Fruit fly (Drosophila melanogaster) whole organism, pupa: ENCODE data around the gene CG31793.

Experiments
- CG10348 ChIP-seq: fragments of 200-800 bp; sonication (Bioruptor generic); IDR thresholded peaks from 2 replicates; pipeline ENCODE4 v1.3.6; 2022; ENCODE audit warnings: missing biosample characterization, missing genetic modification characterization
- CG12605 ChIP-seq: fragments of 200-800 bp; sonication (Bioruptor generic); IDR thresholded peaks from 2 replicates; pipeline ENCODE4 v1.3.6; 2022; ENCODE audit warnings: missing biosample characterization, missing genetic modification characterization
- CG13204 ChIP-seq: fragments of 200-800 bp; sonication (Bioruptor generic); optimal IDR thresholded peaks from 2 replicates; lab custom pipeline; 2018; ENCODE audit warnings: missing biosample characterization, mild to moderate bottlenecking, missing genetic modification characterization, moderate library complexity
- CG14655 ChIP-seq: fragments of 200-800 bp; sonication (Bioruptor generic); optimal IDR thresholded peaks from 3 replicates; lab custom pipeline; 2017; ENCODE audit warnings: mild to moderate bottlenecking, missing biosample characterization, missing genetic modification reagents, missing genetic modification characterization
- CG15710 ChIP-seq: fragments of 200-800 bp; sonication (Bioruptor generic); optimal IDR thresholded peaks from 2 replicates; lab custom pipeline; 2018; ENCODE audit warnings: missing biosample characterization, mild to moderate bottlenecking, missing genetic modification characterization, moderate library complexity
- CG17806 ChIP-seq: fragments of 200-800 bp; sonication (Bioruptor generic); optimal IDR thresholded peaks from 2 replicates; lab custom pipeline; 2018; ENCODE audit warnings: missing biosample characterization, mild to moderate bottlenecking, missing genetic modification characterization, moderate library complexity
- CG32121 ChIP-seq: fragments of 200-800 bp; sonication (Bioruptor generic); IDR thresholded peaks from 2 replicates; pipeline ENCODE4 v1.3.6; 2022; ENCODE audit warnings: missing biosample characterization, missing genetic modification characterization
- CG34367 ChIP-seq: fragments of 200-800 bp; sonication (Bioruptor generic); optimal IDR thresholded peaks from 2 replicates; lab custom pipeline; 2018; ENCODE audit warnings: missing biosample characterization, mild to moderate bottlenecking, missing genetic modification characterization
- CG4496 ChIP-seq: fragments of 200-800 bp; sonication (Bioruptor generic); IDR thresholded peaks from 3 replicates; pipeline ENCODE4 v1.3.6; 2022; ENCODE audit warnings: missing biosample characterization, missing genetic modification characterization
- CG8159 ChIP-seq: fragments of 200-800 bp; sonication (Bioruptor generic); optimal IDR thresholded peaks from 3 replicates; lab custom pipeline; 2018; ENCODE audit warnings: missing biosample characterization, mild to moderate bottlenecking, missing genetic modification characterization, moderate library complexity
- CG8301 ChIP-seq: fragments of 200-800 bp; sonication (Bioruptor generic); optimal IDR thresholded peaks from 2 replicates; lab custom pipeline; 2018; ENCODE audit warnings: missing biosample characterization, mild to moderate bottlenecking, missing genetic modification characterization
- CG9948 ChIP-seq: fragments of 200-800 bp; sonication (Bioruptor generic); optimal IDR thresholded peaks from 2 replicates; lab custom pipeline; 2018; ENCODE audit warnings: missing biosample characterization, mild to moderate bottlenecking, missing genetic modification characterization, moderate library complexity
- D1 ChIP-seq: fragments of 200-800 bp; sonication (Bioruptor generic); optimal IDR thresholded peaks from 2 replicates; lab custom pipeline; 2018; ENCODE audit warnings: missing biosample characterization, mild to moderate bottlenecking, missing genetic modification characterization, moderate library complexity
- EcR ChIP-seq: fragments of 200-800 bp; sonication (Bioruptor generic); optimal IDR thresholded peaks from 3 replicates; lab custom pipeline; 2019; ENCODE audit warnings: missing biosample characterization, missing genetic modification characterization, mild to moderate bottlenecking, moderate library complexity, missing genetic modification reagents
- Ets98B ChIP-seq: fragments of 200-800 bp; sonication (Bioruptor generic); IDR thresholded peaks from 2 replicates; pipeline ENCODE4 v1.3.6; 2022; ENCODE audit warnings: missing biosample characterization, missing genetic modification characterization
- Pif1A ChIP-seq: fragments of 200-800 bp; sonication (Bioruptor generic); optimal IDR thresholded peaks from 3 replicates; lab custom pipeline; 2016; ENCODE audit warnings: missing biosample characterization, missing genetic modification characterization
- Pif1B ChIP-seq: fragments of 200-800 bp; sonication (Bioruptor generic); optimal IDR thresholded peaks from 3 replicates; lab custom pipeline; 2016; ENCODE audit warnings: missing biosample characterization, missing genetic modification characterization
- Snoo ChIP-seq: fragments of 200-800 bp; sonication (Bioruptor generic); optimal IDR thresholded peaks from 3 replicates; lab custom pipeline; 2017; ENCODE audit warnings: missing biosample characterization, mild to moderate bottlenecking, missing genetic modification characterization, inconsistent platforms
- fd96Ca ChIP-seq: fragments of 200-800 bp; sonication (Bioruptor generic); IDR thresholded peaks from 3 replicates; pipeline ENCODE4 v1.3.6; 2022; ENCODE audit warnings: missing biosample characterization, missing genetic modification characterization
- gl ChIP-seq: fragments of 200-800 bp; sonication (Bioruptor generic); optimal IDR thresholded peaks from 2 replicates; lab custom pipeline; 2018; ENCODE audit warnings: missing biosample characterization, mild to moderate bottlenecking, missing genetic modification characterization
- rn ChIP-seq: fragments of 200-800 bp; sonication (Bioruptor generic); IDR thresholded peaks from 2 replicates; pipeline ENCODE4 v1.3.6; 2022; ENCODE audit warnings: missing biosample characterization, missing genetic modification characterization

Gene CG31793

dm6 chr2L:18990720-18991119 lies 12.4 kb upstream of the CG31793 start, which contains the start of gene CG15169:
CG15169 (plus strand) TSS chr2L:18991020.
- peak; percentile 17 for TF ChIP-seq EcR (GFP tag; lab: Kevin White, UChicago)
- no peak for TF ChIP-seq CG32121 (GFP tag; lab: Robert Waterston, UW)
- no peak for TF ChIP-seq Snoo (tag; lab: Kevin White, UChicago)
- TF ChIP-seq CG13204, result no peak

- TF ChIP-seq CG14655 (GFP tag; lab: Kevin White, UChicago) (no peak), Snoo (tag; lab: Kevin White, UChicago) (no peak), CG34367 (tag; lab: Kevin White, UChicago) (no peak), Pif1A (GFP tag; lab: Kevin White, UChicago) (no peak), CG9948 (no peak), CG15710 (no peak)
Observed at dm6 chr2L:18992196-18992595, 11.0 kb upstream of the CG31793 start, which contains the start of gene CG46465. CG46465 (plus strand) TSS chr2L:18992496.

dm6 chr2L:18995660-18996417 lies 7.3 kb upstream of the CG31793 start, which contains the start of gene CG10650:
CG10650 (minus strand) TSS chr2L:18995934.
- TF ChIP-seq CG12605 (GFP tag; lab: Robert Waterston, UW) (no peak), EcR (GFP tag; lab: Kevin White, UChicago) (peak; percentile 5)

dm6 chr2L:18997148-18997547 lies 6.0 kb upstream of the CG31793 start, which contains the start of gene CG31792:
CG31792 (plus strand) TSS chr2L:18997448.
- TF ChIP-seq CG4496 (no peak), CG9948 (no peak), CG34367 (tag; lab: Kevin White, UChicago) (no peak), fd96Ca (GFP tag; lab: Robert Waterston, UW) (no peak), CG17806 (tag; lab: Kevin White, UChicago) (no peak), CG32121 (GFP tag; lab: Robert Waterston, UW) (no peak), rn (GFP tag; lab: Robert Waterston, UW) (no peak), EcR (GFP tag; lab: Kevin White, UChicago) (no peak), Pif1B (no peak), D1 (no peak), CG14655 (GFP tag; lab: Kevin White, UChicago) (no peak), CG8301 (tag; lab: Kevin White, UChicago) (no peak), CG10348 (GFP tag; lab: Robert Waterston, UW) (no peak), CG13204 (no peak), CG8159 (no peak)
- TF ChIP-seq, all 21 proteins: peak for 0

dm6 chr2L:19002468-19002867 lies 699 bp upstream of the CG31793 start:
- TF ChIP-seq CG32121 (GFP tag; lab: Robert Waterston, UW) (no peak), EcR (GFP tag; lab: Kevin White, UChicago) (no peak), Pif1A (GFP tag; lab: Kevin White, UChicago) (no peak), CG8301 (tag; lab: Kevin White, UChicago) (no peak), CG10348 (GFP tag; lab: Robert Waterston, UW) (no peak), CG9948 (no peak), CG4496 (no peak), CG12605 (GFP tag; lab: Robert Waterston, UW) (no peak), D1 (no peak), CG34367 (tag; lab: Kevin White, UChicago) (no peak), fd96Ca (GFP tag; lab: Robert Waterston, UW) (no peak), Pif1B (no peak)
- TF ChIP-seq, all 21 proteins: peak for 0

dm6 chr2L:19009130-19009529 lies 6.0 kb downstream of the CG31793 start, which contains the start of gene RpL30:
RpL30 (minus strand) TSS chr2L:19009306.
- TF ChIP-seq CG13204 (peak; percentile 79), fd96Ca (GFP tag; lab: Robert Waterston, UW) (no peak; the same call in 2 of the 3 replicates), Pif1A (GFP tag; lab: Kevin White, UChicago) (peak; percentile 71), CG15710 (peak; percentile 60), rn (GFP tag; lab: Robert Waterston, UW) (peak; percentile 40; the same call in 1 of the 2 replicates), CG9948 (peak; percentile 31), CG4496 (peak; percentile 83), CG34367 (tag; lab: Kevin White, UChicago) (peak; percentile 79), D1 (no peak), CG14655 (GFP tag; lab: Kevin White, UChicago) (peak; percentile 51), CG32121 (GFP tag; lab: Robert Waterston, UW) (peak; percentile 60; the same call in 1 of the 2 replicates), EcR (GFP tag; lab: Kevin White, UChicago) (peak; percentile 31), CG17806 (tag; lab: Kevin White, UChicago) (peak; percentile 44), CG12605 (GFP tag; lab: Robert Waterston, UW) (peak; percentile 91), CG8159 (peak; percentile 66), Pif1B (peak; percentile 63), gl (peak; percentile 76), CG10348 (GFP tag; lab: Robert Waterston, UW) (no peak), Snoo (tag; lab: Kevin White, UChicago) (peak; percentile 90), CG8301 (tag; lab: Kevin White, UChicago) (peak; percentile 56), Ets98B (GFP tag; lab: Robert Waterston, UW) (peak; percentile 78)
- TF ChIP-seq, all 21 proteins: peak for 18
